Worm (Caenorhabditis elegans): Measurements from ENCODE around the gene clec-35.

DNA sequence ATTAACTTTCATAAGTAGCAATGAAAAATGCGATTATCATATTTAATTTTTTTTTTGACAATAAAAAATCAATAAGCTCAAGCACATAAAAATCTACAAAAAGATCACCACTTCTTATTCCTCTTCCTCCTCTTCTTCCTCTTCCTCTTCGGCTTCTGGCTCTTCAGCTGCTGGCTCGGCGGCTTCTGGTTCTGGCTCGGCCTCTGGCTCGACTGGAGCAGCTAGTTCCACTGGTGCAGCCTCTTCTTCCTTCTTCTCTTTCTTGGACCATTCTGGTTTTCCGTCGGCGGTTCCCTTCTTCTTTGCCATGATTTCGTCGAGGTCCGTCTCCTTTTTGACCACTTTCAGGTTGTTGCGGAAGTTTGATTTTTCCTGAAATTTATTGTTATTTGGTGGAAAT, 20.2 kb downstream of the clec-35 start:
- no peak for TF ChIP-seq nhr-25 (tag; optimal IDR thresholded peaks at IDR 0.05; ENCODE audit: borderline replicate concordance, insufficient read depth)
- TF ChIP-seq nhr-76 (tag; optimal IDR thresholded peaks at IDR 0.05) = no peak
- no peak for TF ChIP-seq mep-1 (tag; optimal IDR thresholded peaks at IDR 0.05)
- TF ChIP-seq lin-39 (tag; optimal IDR thresholded peaks at IDR 0.05) = no peak
- no peak for TF ChIP-seq lir-3 (tag; optimal IDR thresholded peaks at IDR 0.05)
- no peak for TF ChIP-seq hlh-11 (tag; optimal IDR thresholded peaks at IDR 0.05)
- TF ChIP-seq D1046.2 (GFP tag; IDR thresholded peaks at IDR 0.05) = no peak
- TF ChIP-seq ztf-11 (tag; optimal IDR thresholded peaks at IDR 0.05) = no peak
- no peak for TF ChIP-seq pha-4 (GFP tag; IDR thresholded peaks at IDR 0.05)
- no peak for TF ChIP-seq pha-4 (tag; optimal IDR thresholded peaks at IDR 0.05)
